Fruit fly (Drosophila melanogaster): ENCODE data around the gene CG10237.

Gene CG10237

DNA sequence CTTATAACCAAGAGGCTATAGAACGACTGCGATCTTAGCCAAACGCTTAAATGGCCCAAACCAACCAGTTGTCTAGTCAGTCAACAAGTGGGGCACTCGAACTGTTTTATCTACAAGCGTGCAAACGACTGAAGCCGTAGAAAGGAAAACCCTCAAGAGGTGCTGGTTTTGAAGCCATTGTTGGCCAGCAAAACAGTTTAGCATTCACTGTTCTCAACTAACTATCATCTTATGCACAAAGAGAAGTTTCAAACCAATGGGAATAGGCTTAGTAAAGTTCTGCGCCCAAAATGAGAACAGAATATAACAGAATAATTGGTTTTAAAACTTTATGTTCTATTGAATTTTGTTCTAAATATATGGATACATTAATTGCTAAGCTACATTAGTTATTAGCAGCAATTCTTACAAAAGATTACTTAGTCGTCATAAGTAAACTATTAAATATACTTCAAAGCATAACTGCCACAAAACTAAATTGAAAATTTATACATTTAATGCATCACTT, 48.8 kb downstream of the CG10237 start, which contains the start of gene CG31798 (continued):
- TF ChIP-seq CG8290 (GFP tag; optimal IDR thresholded peaks at IDR 0.05) = no peak
- peak in 1 of 2 experiments; percentile 61 for TF ChIP-seq CG8290 (tag; optimal IDR thresholded peaks at IDR 0.05)
- peak; percentile 56 for TF ChIP-seq CG42726 (GFP tag; IDR thresholded peaks at IDR 0.05; ENCODE audit: partially characterized antibody)
- no peak for TF ChIP-seq CG8281 (tag; optimal IDR thresholded peaks at IDR 0.05)
- TF ChIP-seq CG15601 (tag; optimal IDR thresholded peaks at IDR 0.05) = no peak
- no peak for TF ChIP-seq Dbx (GFP tag; IDR thresholded peaks at IDR 0.05)
- TF ChIP-seq CG6654 (GFP tag; optimal IDR thresholded peaks at IDR 0.05) = peak; percentile 99
- TF ChIP-seq dan (GFP tag; IDR thresholded peaks at IDR 0.05) = no peak
- TF ChIP-seq seq (GFP tag; IDR thresholded peaks at IDR 0.05) = no peak
- TF ChIP-seq oc (tag; optimal IDR thresholded peaks at IDR 0.05) = no peak
- no peak for TF ChIP-seq CG16815 (GFP tag; optimal IDR thresholded peaks at IDR 0.05)
- no peak for TF ChIP-seq HLHmδ (GFP tag; optimal IDR thresholded peaks at IDR 0.05)
- TF ChIP-seq CHES-1-like (GFP tag; optimal IDR thresholded peaks at IDR 0.05) = no peak
- no peak for TF ChIP-seq CG4328 (GFP tag; optimal IDR thresholded peaks at IDR 0.05)
- no peak for TF ChIP-seq CG2712 (tag; optimal IDR thresholded peaks at IDR 0.05)
- TF ChIP-seq HmgD (GFP tag; optimal IDR thresholded peaks at IDR 0.05) = peak; percentile 47
- TF ChIP-seq CG8944 (GFP tag; optimal IDR thresholded peaks at IDR 0.05) = no peak
- TF ChIP-seq CG12071 (GFP tag; optimal IDR thresholded peaks at IDR 0.05) = no peak
- TF ChIP-seq nau (GFP tag; optimal IDR thresholded peaks at IDR 0.05) = no peak
- TF ChIP-seq cato (GFP tag; optimal IDR thresholded peaks at IDR 0.05; ENCODE audit: borderline replicate concordance) = no peak
- 0 out of 2 replicates have a peak, but pooled peaks have one; percentile 9 for TF ChIP-seq Dref (GFP tag; IDR thresholded peaks at IDR 0.05)
- TF ChIP-seq CG10959 (GFP tag; IDR thresholded peaks at IDR 0.05) = no peak
- peak; percentile 75 for TF ChIP-seq CTCF (GFP tag; optimal IDR thresholded peaks at IDR 0.05)
- TF ChIP-seq B-H2 (GFP tag; optimal IDR thresholded peaks at IDR 0.05) = no peak
- no peak for TF ChIP-seq Dp (GFP tag; optimal IDR thresholded peaks at IDR 0.05)
- TF ChIP-seq GATAe (GFP tag; conservative IDR thresholded peaks at IDR 0.05) = no peak
- no peak for TF ChIP-seq fd96Cb (tag; optimal IDR thresholded peaks at IDR 0.05)
- TF ChIP-seq Opbp (GFP tag; IDR thresholded peaks at IDR 0.05; ENCODE audit: partially characterized antibody) = no peak; the same call in 2 of the 3 replicates
- no peak for TF ChIP-seq zfh1 (GFP tag; IDR thresholded peaks at IDR 0.05)
- TF ChIP-seq emc (GFP tag; optimal IDR thresholded peaks at IDR 0.05) = no peak
- TF ChIP-seq tap (tag; optimal IDR thresholded peaks at IDR 0.05) = no peak
- TF ChIP-seq Ada2b (GFP tag; IDR thresholded peaks at IDR 0.05) = no peak
- TF ChIP-seq Atf-2 (GFP tag; optimal IDR thresholded peaks at IDR 0.05) = no peak
- TF ChIP-seq scrt (GFP tag; optimal IDR thresholded peaks at IDR 0.05) = peak; percentile 8
- no peak for TF ChIP-seq jigr1 (GFP tag; IDR thresholded peaks at IDR 0.05)
- no peak for TF ChIP-seq CG14050 (GFP tag; IDR thresholded peaks at IDR 0.05)
- no peak for TF ChIP-seq CG6254 (GFP tag; optimal IDR thresholded peaks at IDR 0.05)
- TF ChIP-seq HmgZ (tag; optimal IDR thresholded peaks at IDR 0.05) = peak; percentile 16
- no peak for TF ChIP-seq Nf-YB (GFP tag; optimal IDR thresholded peaks at IDR 0.05)
- no peak for TF ChIP-seq CG6765 (GFP tag; optimal IDR thresholded peaks at IDR 0.05)
- no peak for TF ChIP-seq org-1 (GFP tag; optimal IDR thresholded peaks at IDR 0.05)
- no peak for TF ChIP-seq CG10209 (GFP tag; optimal IDR thresholded peaks at IDR 0.05)
- no peak for TF ChIP-seq gsb (GFP tag; IDR thresholded peaks at IDR 0.05)
- no peak for TF ChIP-seq CG9876 (GFP tag; optimal IDR thresholded peaks at IDR 0.05)
- no peak for TF ChIP-seq CG14710 (tag; optimal IDR thresholded peaks at IDR 0.05)
- TF ChIP-seq CG2129 (GFP tag; IDR thresholded peaks at IDR 0.05; ENCODE audit: partially characterized antibody) = no peak
- no peak for TF ChIP-seq maf-S (GFP tag; optimal IDR thresholded peaks at IDR 0.05)
- no peak for TF ChIP-seq psq (GFP tag; optimal IDR thresholded peaks at IDR 0.05)
- TF ChIP-seq CG4404 (GFP tag; IDR thresholded peaks at IDR 0.05) = no peak
- peak; percentile 7 for TF ChIP-seq Dek (tag; optimal IDR thresholded peaks at IDR 0.05)
- no peak for TF ChIP-seq lmd (GFP tag; IDR thresholded peaks at IDR 0.05)
- TF ChIP-seq CG7357 (GFP tag; IDR thresholded peaks at IDR 0.05) = no peak
